Fruit fly (Drosophila melanogaster) whole organism, embryonic: Measurements from ENCODE around the gene RpS3.
A peak's percentile ranks its signal among the peaks of the same experiment; 100 is the strongest.

ENCODE experiments used
- Atf-2 ChIP-seq: fragments of 200-800 bp; sonication (Bioruptor generic); optimal IDR thresholded peaks from 2 replicates; lab custom pipeline; 2016; ENCODE audit warnings: missing biosample characterization, missing genetic modification characterization
- CG10366 ChIP-seq: fragments of 200-800 bp; sonication (Bioruptor generic); IDR thresholded peaks from 2 replicates; pipeline ENCODE4 v1.3.6; 2022; ENCODE audit warnings: missing biosample characterization, missing genetic modification characterization
- CG10462 ChIP-seq: fragments of 200-800 bp; sonication (Bioruptor generic); optimal IDR thresholded peaks from 2 replicates; lab custom pipeline; 2016; ENCODE audit warnings: missing biosample characterization, missing genetic modification characterization
- CG13123 ChIP-seq: fragments of 200-800 bp; sonication (Bioruptor generic); optimal IDR thresholded peaks from 2 replicates; lab custom pipeline; 2016; ENCODE audit warnings: missing biosample characterization, missing genetic modification characterization
- CG14710 ChIP-seq: fragments of 200-800 bp; sonication (Bioruptor generic); optimal IDR thresholded peaks from 3 replicates; lab custom pipeline; 2019; ENCODE audit warnings: missing biosample characterization, mild to moderate bottlenecking, missing genetic modification characterization, moderate library complexity
- CG14860 ChIP-seq: fragments of 200-800 bp; sonication (Bioruptor generic); IDR thresholded peaks from 3 replicates; pipeline ENCODE4 v1.3.6; 2022; ENCODE audit warnings: missing biosample characterization, missing genetic modification characterization; ENCODE audit not compliant: partially characterized antibody
- CG15011 ChIP-seq: fragments of 200-800 bp; sonication (Bioruptor generic); optimal IDR thresholded peaks from 3 replicates; lab custom pipeline; 2018; ENCODE audit warnings: missing biosample characterization, mild to moderate bottlenecking, missing genetic modification characterization
- CG15269 ChIP-seq: fragments of 200-800 bp; sonication (Bioruptor generic); optimal IDR thresholded peaks from 2 replicates; lab custom pipeline; 2018; ENCODE audit warnings: missing biosample characterization, mild to moderate bottlenecking, missing genetic modification characterization, moderate library complexity
- CG15479 ChIP-seq: fragments of 200-800 bp; sonication (Bioruptor generic); optimal IDR thresholded peaks from 3 replicates; lab custom pipeline; 2019; ENCODE audit warnings: missing biosample characterization, mild to moderate bottlenecking, missing genetic modification characterization, moderate library complexity
- CG1602 ChIP-seq: fragments of 200-800 bp; sonication (Bioruptor generic); optimal IDR thresholded peaks from 3 replicates; lab custom pipeline; 2016; ENCODE audit warnings: missing biosample characterization, missing genetic modification characterization
- CG1603 ChIP-seq: fragments of 200-800 bp; sonication (Bioruptor generic); optimal IDR thresholded peaks from 2 replicates; lab custom pipeline; 2019; ENCODE audit warnings: missing biosample characterization, mild to moderate bottlenecking, missing genetic modification characterization, moderate library complexity
- CG17359 ChIP-seq: fragments of 200-800 bp; sonication (Bioruptor generic); optimal IDR thresholded peaks from 3 replicates; lab custom pipeline; 2018; ENCODE audit warnings: missing biosample characterization, mild to moderate bottlenecking, missing genetic modification characterization, moderate library complexity
- CG17361 ChIP-seq: fragments of 200-800 bp; sonication (Bioruptor generic); IDR thresholded peaks from 3 replicates; pipeline ENCODE4 v1.3.6; 2022; ENCODE audit warnings: missing biosample characterization, missing genetic modification characterization
- CG17829 ChIP-seq: fragments of 200-800 bp; optimal IDR thresholded peaks from 2 replicates; lab custom pipeline; 2019; ENCODE audit warnings: missing biosample characterization, mild to moderate bottlenecking, missing genetic modification characterization, moderate library complexity
- CG2199 ChIP-seq: fragments of 200-800 bp; sonication (Bioruptor generic); IDR thresholded peaks from 3 replicates; pipeline ENCODE4 v1.3.6; 2022; ENCODE audit warnings: missing biosample characterization, missing genetic modification characterization
- CG2678 ChIP-seq: fragments of 200-800 bp; sonication (Bioruptor generic); optimal IDR thresholded peaks from 3 replicates; lab custom pipeline; 2019; ENCODE audit warnings: missing biosample characterization, mild to moderate bottlenecking, missing genetic modification characterization, moderate library complexity
- CG34422 ChIP-seq: fragments of 200-800 bp; sonication (Bioruptor generic); IDR thresholded peaks from 3 replicates; pipeline ENCODE4 v1.3.6; 2022; ENCODE audit warnings: missing biosample characterization, missing genetic modification characterization
- CG3847 ChIP-seq: fragments of 200-800 bp; sonication (Bioruptor generic); IDR thresholded peaks from 2 replicates; pipeline ENCODE4 v1.3.6; 2022; ENCODE audit warnings: missing biosample characterization, missing genetic modification characterization
- CG4282 ChIP-seq: fragments of 200-800 bp; sonication (Bioruptor generic); optimal IDR thresholded peaks from 2 replicates; lab custom pipeline; 2016; ENCODE audit warnings: missing biosample characterization, missing genetic modification characterization
- CG6254 ChIP-seq: fragments of 200-800 bp; sonication (Bioruptor generic); optimal IDR thresholded peaks from 3 replicates; lab custom pipeline; 2017; ENCODE audit warnings: mild to moderate bottlenecking, missing biosample characterization, missing genetic modification reagents, missing genetic modification characterization
- CG8478 ChIP-seq: fragments of >200 bp; optimal IDR thresholded peaks from 2 replicates; lab custom pipeline; 2018
- CG9797 ChIP-seq: fragments of 200-800 bp; sonication (Bioruptor generic); optimal IDR thresholded peaks from 3 replicates; lab custom pipeline; 2018; ENCODE audit warnings: missing biosample characterization, mild to moderate bottlenecking, missing genetic modification characterization
- CG9932 ChIP-seq: fragments of 200-800 bp; sonication (Bioruptor generic); IDR thresholded peaks from 2 replicates; pipeline ENCODE4 v1.3.6; 2022; ENCODE audit warnings: missing biosample characterization, missing genetic modification characterization
- CHES-1-like ChIP-seq: fragments of 200-800 bp; sonication (Bioruptor generic); optimal IDR thresholded peaks from 2 replicates; lab custom pipeline; 2016; ENCODE audit warnings: missing biosample characterization, missing genetic modification characterization
- Chrac-16 ChIP-seq: fragments of 200-800 bp; sonication (Bioruptor generic); optimal IDR thresholded peaks from 3 replicates; lab custom pipeline; 2016; ENCODE audit warnings: missing biosample characterization, missing genetic modification characterization
- Dad ChIP-seq: fragments of 200-800 bp; sonication (Bioruptor generic); optimal IDR thresholded peaks from 3 replicates; lab custom pipeline; 2016; ENCODE audit warnings: missing biosample characterization, missing genetic modification characterization
- Dek ChIP-seq: fragments of 200-800 bp; sonication (Bioruptor generic); optimal IDR thresholded peaks from 3 replicates; lab custom pipeline; 2019; ENCODE audit warnings: missing biosample characterization, mild to moderate bottlenecking, missing genetic modification characterization, moderate library complexity
- ERR ChIP-seq: fragments of 200-800 bp; sonication (Bioruptor generic); optimal IDR thresholded peaks from 2 replicates; lab custom pipeline; 2016; ENCODE audit warnings: missing biosample characterization, missing genetic modification characterization
- HLH3B ChIP-seq: fragments of 200-800 bp; sonication (Bioruptor generic); IDR thresholded peaks from 2 replicates; pipeline ENCODE4 v1.3.6; 2022; ENCODE audit warnings: missing biosample characterization, missing genetic modification characterization
- Hr51 ChIP-seq, 2 experiments: fragments of 200-800 bp; sonication (Bioruptor generic); optimal IDR thresholded peaks; 2 replicates in 1 of 2; 3 replicates in 1 of 2; lab custom pipeline; 2016 to 2018; ENCODE audit warnings: missing biosample characterization in 2 of 2, missing genetic modification characterization in 2 of 2, mild to moderate bottlenecking in 1 of 2, moderate library complexity in 1 of 2
- Mad ChIP-seq: fragments of 200-800 bp; sonication (Bioruptor generic); optimal IDR thresholded peaks from 2 replicates; lab custom pipeline; 2016; ENCODE audit warnings: missing biosample characterization, missing genetic modification characterization
- Mrtf ChIP-seq: fragments of 200-800 bp; sonication (Bioruptor generic); IDR thresholded peaks from 3 replicates; pipeline ENCODE4 v1.3.6; 2022; ENCODE audit warnings: missing biosample characterization, missing genetic modification characterization
- NC2α ChIP-seq: fragments of 200-800 bp; sonication (Bioruptor generic); optimal IDR thresholded peaks from 2 replicates; lab custom pipeline; 2016; ENCODE audit warnings: missing biosample characterization, missing genetic modification characterization
- Rfx ChIP-seq: fragments of 200-800 bp; sonication (Bioruptor generic); IDR thresholded peaks from 2 replicates; pipeline ENCODE4 v1.3.6; 2022; ENCODE audit warnings: missing biosample characterization, missing genetic modification characterization
- Sry-δ ChIP-seq: fragments of 200-800 bp; sonication (Bioruptor generic); optimal IDR thresholded peaks from 2 replicates; lab custom pipeline; 2016; ENCODE audit warnings: missing biosample characterization, missing genetic modification characterization
- bowl ChIP-seq: fragments of 200-800 bp; sonication (Bioruptor generic); IDR thresholded peaks from 2 replicates; pipeline ENCODE4 v1.3.6; 2022; ENCODE audit warnings: missing biosample characterization, missing genetic modification characterization
- cad ChIP-seq: fragments of >200 bp; optimal IDR thresholded peaks from 2 replicates; lab custom pipeline; 2017; ENCODE audit warnings: missing biosample characterization, missing genetic modification characterization
- fru ChIP-seq: fragments of >200 bp; optimal IDR thresholded peaks from 2 replicates; lab custom pipeline; 2017
- lbe ChIP-seq: fragments of 200-800 bp; sonication (Bioruptor generic); optimal IDR thresholded peaks from 2 replicates; lab custom pipeline; 2016; ENCODE audit warnings: missing biosample characterization, mild to moderate bottlenecking, missing genetic modification characterization
- lov ChIP-seq, 2 experiments: fragments of 200-800 bp in 1 of 2; fragments of >200 bp in 1 of 2; sonication (Bioruptor generic) in 1 of 2; IDR thresholded peaks in 1 of 2; optimal IDR thresholded peaks in 1 of 2; 2 replicates in 1 of 2; 3 replicates in 1 of 2; pipeline versions ENCODE4 v1.3.6 to Lab custom; 2017 to 2022; ENCODE audit warnings: missing biosample characterization in 1 of 2, missing genetic modification characterization in 1 of 2
- nmo ChIP-seq: fragments of 200-800 bp; sonication (Bioruptor generic); optimal IDR thresholded peaks from 2 replicates; lab custom pipeline; 2018; ENCODE audit warnings: missing biosample characterization, mild to moderate bottlenecking, missing genetic modification characterization, moderate library complexity
- nom ChIP-seq: fragments of 200-800 bp; sonication (Bioruptor generic); optimal IDR thresholded peaks from 2 replicates; lab custom pipeline; 2017; ENCODE audit warnings: missing biosample characterization, missing genetic modification characterization, mild to moderate bottlenecking, moderate library complexity, missing genetic modification reagents
- p53 ChIP-seq: fragments of 200-800 bp; sonication (Bioruptor generic); optimal IDR thresholded peaks from 2 replicates; lab custom pipeline; 2016; ENCODE audit warnings: missing biosample characterization, missing genetic modification characterization
- phol ChIP-seq: fragments of 200-800 bp; sonication (Bioruptor generic); optimal IDR thresholded peaks from 3 replicates; lab custom pipeline; 2018; ENCODE audit warnings: missing biosample characterization, mild to moderate bottlenecking, missing genetic modification characterization, moderate library complexity
- repo ChIP-seq: fragments of 200-800 bp; sonication (Bioruptor generic); optimal IDR thresholded peaks from 2 replicates; lab custom pipeline; 2016; ENCODE audit warnings: missing biosample characterization, missing genetic modification characterization
- sna ChIP-seq: fragments of 200-800 bp; sonication (Bioruptor generic); IDR thresholded peaks from 2 replicates; pipeline ENCODE4 v1.3.6; 2022; ENCODE audit warnings: missing biosample characterization, missing genetic modification characterization; ENCODE audit not compliant: partially characterized antibody
- sob ChIP-seq: fragments of 200-800 bp; sonication (Bioruptor generic); IDR thresholded peaks from 2 replicates; pipeline ENCODE4 v1.3.6; 2022; ENCODE audit warnings: missing biosample characterization, missing genetic modification characterization
- vvl ChIP-seq: fragments of 200-800 bp; sonication (Bioruptor generic); IDR thresholded peaks from 2 replicates; pipeline ENCODE4 v1.3.6; 2022; ENCODE audit warnings: missing biosample characterization, missing genetic modification characterization
- wek ChIP-seq: fragments of 200-800 bp; sonication (Bioruptor generic); optimal IDR thresholded peaks from 3 replicates; lab custom pipeline; 2018; ENCODE audit warnings: missing biosample characterization, mild to moderate bottlenecking, missing genetic modification characterization, moderate library complexity
- yki ChIP-seq: fragments of >200 bp; optimal IDR thresholded peaks from 3 replicates; lab custom pipeline; 2018
- zf30C ChIP-seq: fragments of 200-800 bp; sonication (Bioruptor generic); optimal IDR thresholded peaks from 3 replicates; lab custom pipeline; 2018; ENCODE audit warnings: missing biosample characterization, mild to moderate bottlenecking, missing genetic modification characterization

The RpS3 gene

DNA sequence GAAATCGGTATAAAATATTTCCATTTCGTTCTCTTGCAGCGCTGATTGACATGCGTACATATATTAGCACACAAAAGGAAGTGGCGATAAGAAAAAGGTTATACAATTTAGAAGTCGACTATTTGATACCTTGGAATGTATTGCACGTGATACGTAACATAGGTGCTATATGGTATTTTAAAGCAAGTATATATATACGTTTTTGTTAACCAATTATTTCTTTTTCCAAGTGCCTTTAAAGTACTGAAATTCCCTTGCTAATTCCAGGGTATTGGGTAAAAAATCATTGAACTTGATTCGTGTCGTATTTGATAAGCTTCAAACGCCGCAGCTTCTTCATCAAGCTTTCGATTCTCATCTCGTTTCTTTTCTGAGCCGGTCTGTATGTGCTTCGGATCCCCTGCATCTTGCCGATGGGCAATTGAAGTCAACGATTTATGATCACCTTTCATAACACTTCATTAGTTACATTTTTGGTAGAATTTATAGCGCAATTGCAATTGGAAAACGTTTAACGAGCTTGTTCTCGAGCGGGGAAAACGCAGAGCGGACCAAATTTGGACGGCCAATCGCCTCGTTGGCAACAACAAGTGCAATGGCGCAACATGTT lies 5.0 kb downstream of the RpS3 start, which contains the start of gene CG4408 (continued):
- no peak for TF ChIP-seq CG17829
- TF ChIP-seq Mad (GFP tag; lab: Kevin White, UChicago), result no peak
- TF ChIP-seq NC2α (GFP tag; lab: Kevin White, UChicago), result no peak
- TF ChIP-seq nmo (GFP tag; lab: Kevin White, UChicago), result peak; percentile 34
- no peak for TF ChIP-seq wek (GFP tag; lab: Kevin White, UChicago)
- no peak for TF ChIP-seq CG15479 (GFP tag; lab: Kevin White, UChicago)
- TF ChIP-seq sna, result no peak
- TF ChIP-seq CG13123 (GFP tag; lab: Kevin White, UChicago), result no peak
- TF ChIP-seq sob (GFP tag; lab: Robert Waterston, UW), result peak; percentile 61; the same call in 1 of the 2 replicates
- no peak for TF ChIP-seq lov (optimal IDR thresholded peaks at IDR 0.05; lab: Kevin White, UChicago)
- TF ChIP-seq lov (GFP tag; IDR thresholded peaks at IDR 0.05; lab: Robert Waterston, UW), result no peak; the same call in 2 of the 3 replicates
- no peak for TF ChIP-seq CG1602 (GFP tag; lab: Kevin White, UChicago)
- TF ChIP-seq lbe (GFP tag; lab: Kevin White, UChicago), result peak; percentile 86
- TF ChIP-seq vvl (GFP tag; lab: Robert Waterston, UW), result peak; percentile 73
- TF ChIP-seq Hr51 (GFP tag; optimal IDR thresholded peaks at IDR 0.05; lab: Kevin White, UChicago), result peak in 1 of 2 experiments; percentile 31
- peak; percentile 14 for TF ChIP-seq Dek
- peak; percentile 65 for TF ChIP-seq CG2678
- TF ChIP-seq HLH3B, result 0 out of 2 replicates have a peak, but pooled peaks have one; percentile 30
- peak; percentile 16 for TF ChIP-seq CG1603 (tag; lab: Kevin White, UChicago)
- TF ChIP-seq CG10366, result peak; percentile 36; the same call in 1 of the 2 replicates
- TF ChIP-seq CG4282 (GFP tag; lab: Kevin White, UChicago), result no peak
- TF ChIP-seq repo (GFP tag; lab: Kevin White, UChicago), result no peak
- TF ChIP-seq CHES-1-like, result no peak
- peak; percentile 40 for TF ChIP-seq CG15269 (tag; lab: Kevin White, UChicago)
- no peak for TF ChIP-seq Mrtf
- no peak for TF ChIP-seq fru (lab: Kevin White, UChicago)
- 0 out of 3 replicates have a peak, but pooled peaks have one; percentile 22 for TF ChIP-seq CG17361 (GFP tag; lab: Robert Waterston, UW)
- TF ChIP-seq CG6254 (GFP tag; lab: Kevin White, UChicago), result no peak
- no peak for TF ChIP-seq CG9797 (GFP tag; lab: Kevin White, UChicago)
- no peak for TF ChIP-seq ERR
- no peak for TF ChIP-seq nom (GFP tag; lab: Kevin White, UChicago)
- TF ChIP-seq phol (tag; lab: Kevin White, UChicago), result peak; percentile 43
- no peak for TF ChIP-seq cad (GFP tag; lab: Kevin White, UChicago)
- no peak for TF ChIP-seq p53 (GFP tag; lab: Kevin White, UChicago)
- TF ChIP-seq Sry-δ (GFP tag; lab: Kevin White, UChicago), result no peak
- no peak for TF ChIP-seq CG10462 (GFP tag; lab: Kevin White, UChicago)
- no peak for TF ChIP-seq CG9932
- TF ChIP-seq CG3847 (GFP tag; lab: Robert Waterston, UW), result peak; percentile 35; the same call in 1 of the 2 replicates
- no peak for TF ChIP-seq Atf-2
- TF ChIP-seq CG34422 (GFP tag; lab: Robert Waterston, UW), result no peak
- no peak for TF ChIP-seq yki
- TF ChIP-seq zf30C (GFP tag; lab: Kevin White, UChicago), result no peak
- TF ChIP-seq CG17359, result peak; percentile 51
- no peak for TF ChIP-seq Dad (GFP tag; lab: Kevin White, UChicago)
- TF ChIP-seq bowl (GFP tag; lab: Robert Waterston, UW), result no peak
- peak; percentile 3 for TF ChIP-seq CG14710 (tag; lab: Kevin White, UChicago)
- no peak for TF ChIP-seq CG15011 (GFP tag; lab: Kevin White, UChicago)
- TF ChIP-seq Chrac-16 (GFP tag; lab: Kevin White, UChicago), result no peak
- no peak for TF ChIP-seq CG14860
- TF ChIP-seq CG8478 (lab: Kevin White, UChicago), result no peak
- TF ChIP-seq CG2199 (GFP tag; lab: Robert Waterston, UW), result no peak
- peak; percentile 38; the same call in 1 of the 2 replicates for TF ChIP-seq Rfx (GFP tag; lab: Robert Waterston, UW)
